Worm (Caenorhabditis elegans) whole organism, L3 larva: ENCODE data around the gene Y55F3BL.4.

Source experiments
- R02D3.7 ChIP-seq: fragments of 150-350 bp; optimal IDR thresholded peaks from 2 replicates; lab custom pipeline; 2014; ENCODE audit warnings: missing biosample characterization, missing genetic modification characterization
- ZK546.5 ChIP-seq: sonication (generic microtip); optimal IDR thresholded peaks from 2 replicates; lab custom pipeline; 2017; ENCODE audit warnings: missing biosample characterization, missing genetic modification characterization
- aly-2 ChIP-seq: fragments of 150-350 bp; optimal IDR thresholded peaks from 2 replicates; lab custom pipeline; 2014; ENCODE audit warnings: missing biosample characterization, missing genetic modification characterization
- ama-1 ChIP-seq: fragments of 150-350 bp; optimal IDR thresholded peaks from 2 replicates; lab custom pipeline; 2018
- ceh-28 ChIP-seq: fragments of 150-350 bp; optimal IDR thresholded peaks from 2 replicates; lab custom pipeline; 2014; ENCODE audit warnings: missing biosample characterization, missing genetic modification reagents, missing genetic modification characterization
- ceh-82 ChIP-seq: fragments of 150-350 bp; optimal IDR thresholded peaks from 2 replicates; lab custom pipeline; 2014; ENCODE audit warnings: missing biosample characterization, missing genetic modification characterization
- ceh-9 ChIP-seq: sonication (generic microtip); optimal IDR thresholded peaks from 2 replicates; lab custom pipeline; 2018; ENCODE audit warnings: missing biosample characterization, missing genetic modification characterization
- daf-12 ChIP-seq: fragments of 150-350 bp; optimal IDR thresholded peaks from 2 replicates; lab custom pipeline; 2014; ENCODE audit warnings: missing biosample characterization, missing genetic modification reagents, missing genetic modification characterization
- egl-27 ChIP-seq: sonication (generic microtip); optimal IDR thresholded peaks from 4 replicates; lab custom pipeline; 2017; ENCODE audit warnings: missing biosample characterization, missing genetic modification reagents, missing genetic modification characterization
- elt-1 ChIP-seq: fragments of 150-350 bp; optimal IDR thresholded peaks from 2 replicates; lab custom pipeline; 2014; ENCODE audit warnings: missing biosample characterization, missing genetic modification characterization
- elt-2 ChIP-seq: sonication (generic microtip); optimal IDR thresholded peaks from 2 replicates; lab custom pipeline; 2016; ENCODE audit warnings: missing genetic modification reagents, mild to moderate bottlenecking, missing genetic modification characterization, missing compliant biosample characterization
- elt-3 ChIP-seq, 3 experiments: fragments of 150-350 bp in 1 of 3; sonication (generic microtip) in 2 of 3; optimal IDR thresholded peaks; 2 replicates in 2 of 3; 4 replicates in 1 of 3; lab custom pipeline; 2014 to 2017; ENCODE audit warnings: missing biosample characterization in 3 of 3, missing genetic modification characterization in 3 of 3
- eor-1 ChIP-seq, 2 experiments: fragments of 150-350 bp; optimal IDR thresholded peaks; 2 replicates each; lab custom pipeline; 2014 to 2018; ENCODE audit warnings: missing biosample characterization in 2 of 2, missing genetic modification characterization in 2 of 2
- fkh-10 ChIP-seq: sonication (generic microtip); optimal IDR thresholded peaks from 2 replicates; lab custom pipeline; 2017; ENCODE audit warnings: missing biosample characterization, missing genetic modification reagents, missing genetic modification characterization
- fkh-2 ChIP-seq: fragments of 150-350 bp; optimal IDR thresholded peaks from 2 replicates; lab custom pipeline; 2014; ENCODE audit warnings: missing biosample characterization, missing genetic modification reagents, missing genetic modification characterization
- hmg-11 ChIP-seq: sonication (generic microtip); optimal IDR thresholded peaks from 2 replicates; lab custom pipeline; 2016; ENCODE audit warnings: missing genetic modification characterization, missing compliant biosample characterization
- jun-1 ChIP-seq: fragments of 150-350 bp; optimal IDR thresholded peaks from 2 replicates; lab custom pipeline; 2014; ENCODE audit warnings: missing biosample characterization, missing genetic modification reagents, missing genetic modification characterization
- lin-15B ChIP-seq: fragments of 150-350 bp; optimal IDR thresholded peaks from 2 replicates; lab custom pipeline; 2014; ENCODE audit warnings: missing biosample characterization, missing genetic modification characterization
- lin-39 ChIP-seq: fragments of 150-350 bp; optimal IDR thresholded peaks from 2 replicates; lab custom pipeline; 2018; ENCODE audit warnings: missing biosample characterization, missing genetic modification reagents, missing genetic modification characterization
- lsy-12 ChIP-seq: sonication (generic microtip); optimal IDR thresholded peaks from 2 replicates; lab custom pipeline; 2016; ENCODE audit warnings: mild to moderate bottlenecking, missing genetic modification characterization, missing compliant biosample characterization
- mdl-1 ChIP-seq: fragments of 150-350 bp; optimal IDR thresholded peaks from 2 replicates; lab custom pipeline; 2014; ENCODE audit warnings: missing biosample characterization, missing genetic modification characterization
- mml-1 ChIP-seq: fragments of 150-350 bp; sonication (generic microtip); optimal IDR thresholded peaks from 3 replicates; lab custom pipeline; 2014; ENCODE audit warnings: missing biosample characterization, missing genetic modification characterization
- nfya-1 ChIP-seq: sonication (generic microtip); optimal IDR thresholded peaks from 2 replicates; lab custom pipeline; 2017; ENCODE audit warnings: missing genetic modification characterization, mild to moderate bottlenecking, missing compliant biosample characterization, antibody characterized with exemption, moderate library complexity; ENCODE audit not compliant: insufficient read depth
- nhr-11 ChIP-seq: fragments of 150-350 bp; optimal IDR thresholded peaks from 2 replicates; lab custom pipeline; 2014; ENCODE audit warnings: missing biosample characterization, missing genetic modification characterization
- nhr-12 ChIP-seq: fragments of 150-350 bp; optimal IDR thresholded peaks from 2 replicates; lab custom pipeline; 2014; ENCODE audit warnings: missing biosample characterization, missing genetic modification characterization
- nhr-23 ChIP-seq: fragments of 150-350 bp; optimal IDR thresholded peaks from 2 replicates; lab custom pipeline; 2014; ENCODE audit warnings: missing biosample characterization, missing genetic modification reagents, missing genetic modification characterization
- nhr-237 ChIP-seq: fragments of 150-350 bp; optimal IDR thresholded peaks from 2 replicates; lab custom pipeline; 2014; ENCODE audit warnings: missing biosample characterization, missing genetic modification characterization
- nhr-25 ChIP-seq: sonication (generic microtip); optimal IDR thresholded peaks from 2 replicates; lab custom pipeline; 2017; ENCODE audit warnings: missing biosample characterization, missing genetic modification characterization
- nhr-28 ChIP-seq: fragments of 150-350 bp; optimal IDR thresholded peaks from 2 replicates; lab custom pipeline; 2014; ENCODE audit warnings: missing biosample characterization, missing genetic modification characterization
- nhr-43 ChIP-seq: sonication (generic microtip); optimal IDR thresholded peaks from 2 replicates; lab custom pipeline; 2016; ENCODE audit warnings: mild to moderate bottlenecking, missing genetic modification characterization, missing compliant biosample characterization; ENCODE audit not compliant: poor library complexity, severe bottlenecking
- nhr-67 ChIP-seq: fragments of 150-350 bp; optimal IDR thresholded peaks from 2 replicates; lab custom pipeline; 2014; ENCODE audit warnings: missing biosample characterization, missing genetic modification characterization
- nhr-77 ChIP-seq: fragments of 150-350 bp; optimal IDR thresholded peaks from 2 replicates; lab custom pipeline; 2014; ENCODE audit warnings: missing biosample characterization, missing genetic modification characterization
- pha-4 ChIP-seq: fragments of 150-350 bp; optimal IDR thresholded peaks from 2 replicates; lab custom pipeline; 2014; ENCODE audit warnings: missing biosample characterization, missing genetic modification reagents, missing genetic modification characterization
- pqm-1 ChIP-seq: fragments of 150-350 bp; optimal IDR thresholded peaks from 2 replicates; lab custom pipeline; 2017; ENCODE audit warnings: missing biosample characterization, missing genetic modification characterization, inconsistent platforms
- skn-1 ChIP-seq: fragments of 150-350 bp; optimal IDR thresholded peaks from 2 replicates; lab custom pipeline; 2014; ENCODE audit warnings: missing biosample characterization, missing genetic modification characterization
- snpc-4 ChIP-seq: fragments of 150-350 bp; optimal IDR thresholded peaks from 2 replicates; lab custom pipeline; 2014; ENCODE audit warnings: missing biosample characterization, missing genetic modification characterization
- tbx-2 ChIP-seq: sonication (generic microtip); optimal IDR thresholded peaks from 2 replicates; lab custom pipeline; 2016; ENCODE audit warnings: mild to moderate bottlenecking, missing genetic modification characterization, missing compliant biosample characterization
- unc-39 ChIP-seq: sonication (generic microtip); optimal IDR thresholded peaks from 4 replicates; lab custom pipeline; 2017; ENCODE audit warnings: missing biosample characterization, missing genetic modification characterization
- zag-1 ChIP-seq: fragments of 150-350 bp; optimal IDR thresholded peaks from 2 replicates; lab custom pipeline; 2014; ENCODE audit warnings: missing biosample characterization, missing genetic modification characterization
- ztf-11 ChIP-seq: fragments of 150-350 bp; optimal IDR thresholded peaks from 2 replicates; lab custom pipeline; 2014; ENCODE audit warnings: missing biosample characterization, missing genetic modification characterization
- ztf-4 ChIP-seq: fragments of 150-350 bp; optimal IDR thresholded peaks from 2 replicates; lab custom pipeline; 2014; ENCODE audit warnings: missing biosample characterization, missing genetic modification characterization

Y55F3BL.4 gene

DNA sequence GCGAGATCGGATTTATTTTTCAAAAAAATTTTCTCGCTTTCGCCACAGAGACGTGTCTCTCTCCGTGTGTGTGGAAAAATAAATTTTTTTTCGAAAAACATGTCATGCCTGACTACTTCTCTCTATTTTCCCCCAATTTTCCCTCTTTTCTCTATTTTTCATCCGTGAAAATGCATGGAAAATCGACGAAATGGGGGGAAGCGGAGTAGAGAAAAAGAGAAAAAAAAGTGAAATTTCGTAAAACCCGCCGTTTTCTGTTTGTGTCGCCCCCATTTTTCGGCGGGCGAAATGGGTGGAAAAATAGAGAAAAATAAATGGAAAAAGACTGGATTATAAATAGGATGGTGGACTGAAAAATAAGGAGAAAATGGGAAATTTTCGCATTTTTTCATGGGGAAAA lies 28.6 kb downstream of the Y55F3BL.4 start:
- TF ChIP-seq nhr-67 (tag; lab: Kevin White, UChicago) (no peak), elt-1 (tag; lab: Kevin White, UChicago) (no peak), zag-1 (tag; lab: Kevin White, UChicago) (no peak), tbx-2 (no peak), mml-1 (tag; lab: Kevin White, UChicago) (no peak), unc-39 (no peak), ceh-82 (tag; lab: Kevin White, UChicago) (no peak), nhr-25 (tag; lab: Kevin White, UChicago) (no peak), nhr-237 (tag; lab: Kevin White, UChicago) (no peak), fkh-10 (GFP tag; lab: Kevin White, UChicago) (no peak), ceh-28 (no peak), lin-15B (peak; percentile 7), ceh-9 (tag; lab: Kevin White, UChicago) (no peak), nhr-43 (no peak), R02D3.7 (tag; lab: Kevin White, UChicago) (no peak), nhr-23 (tag; lab: Kevin White, UChicago) (peak; percentile 22), lin-39 (tag; lab: Kevin White, UChicago) (no peak), daf-12 (tag; lab: Kevin White, UChicago) (no peak), ama-1 (lab: Kevin White, UChicago) (no peak), eor-1 (tag; optimal IDR thresholded peaks at IDR 0.05; lab: Kevin White, UChicago) (no peak), nhr-77 (tag; lab: Kevin White, UChicago) (no peak), aly-2 (tag; lab: Kevin White, UChicago) (no peak), nhr-28 (tag; lab: Kevin White, UChicago) (no peak), nhr-11 (tag; lab: Kevin White, UChicago) (no peak), ZK546.5 (tag; lab: Kevin White, UChicago) (no peak), lsy-12 (tag; lab: Kevin White, UChicago) (no peak), egl-27 (tag; lab: Kevin White, UChicago) (no peak), pqm-1 (tag; lab: Kevin White, UChicago) (no peak), jun-1 (tag; lab: Kevin White, UChicago) (no peak), nfya-1 (peak; percentile 12), snpc-4 (tag; lab: Kevin White, UChicago) (no peak), elt-3 (tag; optimal IDR thresholded peaks at IDR 0.05; lab: Kevin White, UChicago) (no peak), ztf-11 (tag; lab: Kevin White, UChicago) (no peak), hmg-11 (tag; lab: Kevin White, UChicago) (peak; percentile 79), fkh-2 (tag; lab: Kevin White, UChicago) (no peak)

DNA sequence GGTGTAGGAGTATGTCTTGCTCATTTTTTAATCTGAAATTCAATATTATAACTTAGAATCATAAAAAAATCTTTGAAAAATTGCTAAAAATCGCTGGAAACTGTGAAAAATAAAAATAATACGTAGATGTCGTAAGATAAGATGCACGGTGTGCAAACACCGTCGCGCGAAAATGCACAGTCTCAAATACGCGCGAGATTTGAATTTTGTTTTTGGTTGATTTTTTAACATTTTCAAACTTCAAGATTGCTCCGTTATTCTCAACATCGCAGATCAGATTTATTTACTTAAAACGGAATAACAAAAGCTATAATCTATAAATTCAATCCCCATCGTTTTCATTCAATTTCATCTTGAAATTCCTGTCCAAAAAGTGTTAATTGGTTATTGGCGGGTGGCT lies 37.2 kb downstream of the Y55F3BL.4 start, which contains the start of gene Y55F3BR.6:
Y55F3BR.6 (minus strand) TSS at position 32 of the 400 bp plus-strand sequence.
- TF ChIP-seq nhr-77 (tag; lab: Kevin White, UChicago) (no peak), ztf-4 (tag; lab: Kevin White, UChicago) (no peak), ama-1 (lab: Kevin White, UChicago) (no peak), skn-1 (tag; lab: Kevin White, UChicago) (no peak), mdl-1 (tag; lab: Kevin White, UChicago) (no peak), daf-12 (tag; lab: Kevin White, UChicago) (no peak), aly-2 (tag; lab: Kevin White, UChicago) (no peak), ceh-9 (tag; lab: Kevin White, UChicago) (no peak), ZK546.5 (tag; lab: Kevin White, UChicago) (no peak), nhr-237 (tag; lab: Kevin White, UChicago) (no peak), pqm-1 (tag; lab: Kevin White, UChicago) (no peak), pha-4 (no peak)

DNA sequence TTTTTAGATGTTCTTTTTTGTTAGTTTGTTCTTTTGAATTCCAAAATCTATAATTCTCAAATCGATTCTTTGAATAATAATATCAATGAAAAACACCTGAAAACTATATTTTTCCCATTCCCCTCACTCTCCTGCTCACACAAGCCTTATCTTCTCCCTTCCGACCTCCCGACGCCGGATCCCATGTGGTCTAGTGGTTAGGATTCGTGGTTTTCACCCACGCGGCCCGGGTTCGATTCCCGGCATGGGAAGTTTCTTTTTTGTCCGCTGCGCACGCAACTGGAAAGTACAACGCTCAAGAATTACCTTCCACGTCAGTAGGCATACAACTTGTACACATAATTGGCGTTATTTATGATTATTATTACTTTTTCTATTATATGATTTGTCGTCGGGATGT lies 37.7 kb downstream of the Y55F3BL.4 start:
- TF ChIP-seq daf-12 (tag; lab: Kevin White, UChicago) (no peak), nhr-23 (tag; lab: Kevin White, UChicago) (no peak), nhr-28 (tag; lab: Kevin White, UChicago) (no peak), snpc-4 (tag; lab: Kevin White, UChicago) (peak; percentile 14), aly-2 (tag; lab: Kevin White, UChicago) (no peak), lin-39 (tag; lab: Kevin White, UChicago) (peak; percentile 13), fkh-2 (tag; lab: Kevin White, UChicago) (no peak), ZK546.5 (tag; lab: Kevin White, UChicago) (no peak), elt-2 (no peak), elt-3 (tag; optimal IDR thresholded peaks at IDR 0.05; lab: Kevin White, UChicago) (no peak), nhr-12 (tag; lab: Kevin White, UChicago) (no peak), pqm-1 (tag; lab: Kevin White, UChicago) (no peak), nfya-1 (peak; percentile 47), elt-1 (tag; lab: Kevin White, UChicago) (no peak), pha-4 (peak; percentile 40), tbx-2 (no peak), lin-15B (peak; percentile 19), eor-1 (tag; optimal IDR thresholded peaks at IDR 0.05; lab: Kevin White, UChicago) (no peak), nhr-43 (no peak), ztf-4 (tag; lab: Kevin White, UChicago) (no peak), hmg-11 (tag; lab: Kevin White, UChicago) (peak; percentile 66), nhr-77 (tag; lab: Kevin White, UChicago) (no peak)
